Fruit fly (Drosophila melanogaster) whole organism, embryonic: ENCODE measurements around the gene flfl.

Experiments used
- CG10267 ChIP-seq: fragments of 200-800 bp; sonication (Bioruptor generic); optimal IDR thresholded peaks from 2 replicates; lab custom pipeline; 2018; ENCODE audit warnings: missing biosample characterization, mild to moderate bottlenecking, missing genetic modification characterization, moderate library complexity
- CG11093 ChIP-seq: fragments of 200-800 bp; sonication (Bioruptor generic); IDR thresholded peaks from 3 replicates; pipeline ENCODE4 v1.3.6; 2022; ENCODE audit warnings: missing biosample characterization, missing genetic modification characterization
- CG11504 ChIP-seq: fragments of 200-800 bp; sonication (Bioruptor generic); optimal IDR thresholded peaks from 3 replicates; lab custom pipeline; 2019; ENCODE audit warnings: missing biosample characterization, mild to moderate bottlenecking, missing genetic modification characterization, moderate library complexity
- CG11723 ChIP-seq: fragments of 200-800 bp; sonication (Bioruptor generic); optimal IDR thresholded peaks from 2 replicates; lab custom pipeline; 2017; ENCODE audit warnings: missing biosample characterization, mild to moderate bottlenecking, missing genetic modification characterization
- CG14441 ChIP-seq: fragments of 200-800 bp; sonication (Bioruptor generic); IDR thresholded peaks from 2 replicates; pipeline ENCODE4 v1.3.6; 2022; ENCODE audit warnings: missing biosample characterization, missing genetic modification characterization
- CG15073 ChIP-seq: fragments of 200-800 bp; sonication (Bioruptor generic); optimal IDR thresholded peaks from 2 replicates; lab custom pipeline; 2016; ENCODE audit warnings: missing biosample characterization, missing genetic modification characterization
- CG1529 ChIP-seq: fragments of 200-800 bp; sonication (Bioruptor generic); optimal IDR thresholded peaks from 3 replicates; lab custom pipeline; 2018; ENCODE audit warnings: missing biosample characterization, missing genetic modification characterization
- CG15479 ChIP-seq: fragments of 200-800 bp; sonication (Bioruptor generic); optimal IDR thresholded peaks from 3 replicates; lab custom pipeline; 2019; ENCODE audit warnings: missing biosample characterization, mild to moderate bottlenecking, missing genetic modification characterization, moderate library complexity
- CG1647 ChIP-seq: fragments of 200-800 bp; sonication (Bioruptor generic); optimal IDR thresholded peaks from 3 replicates; lab custom pipeline; 2016; ENCODE audit warnings: missing biosample characterization, missing genetic modification characterization
- CG16813 ChIP-seq: fragments of 200-800 bp; sonication (Bioruptor generic); IDR thresholded peaks from 3 replicates; pipeline ENCODE4 v1.3.6; 2022; ENCODE audit warnings: missing biosample characterization, missing genetic modification characterization; ENCODE audit not compliant: partially characterized antibody
- CG17802 ChIP-seq: fragments of 200-800 bp; sonication (Bioruptor generic); optimal IDR thresholded peaks from 2 replicates; lab custom pipeline; 2018; ENCODE audit warnings: missing biosample characterization, mild to moderate bottlenecking, missing genetic modification characterization, moderate library complexity
- CG18476 ChIP-seq: fragments of 200-800 bp; sonication (Bioruptor generic); optimal IDR thresholded peaks from 2 replicates; lab custom pipeline; 2016; ENCODE audit warnings: missing biosample characterization, mild to moderate bottlenecking, missing genetic modification characterization
- CG2199 ChIP-seq: fragments of 200-800 bp; sonication (Bioruptor generic); IDR thresholded peaks from 3 replicates; pipeline ENCODE4 v1.3.6; 2022; ENCODE audit warnings: missing biosample characterization, missing genetic modification characterization
- CG31388 ChIP-seq: fragments of 200-800 bp; sonication (Bioruptor generic); optimal IDR thresholded peaks from 2 replicates; lab custom pipeline; 2016; ENCODE audit warnings: missing biosample characterization, missing genetic modification characterization
- CG31441 ChIP-seq: fragments of 200-800 bp; sonication (Bioruptor generic); IDR thresholded peaks from 2 replicates; pipeline ENCODE4 v1.3.6; 2022; ENCODE audit warnings: missing biosample characterization, missing genetic modification characterization
- CG32532 ChIP-seq: fragments of 200-800 bp; sonication (Bioruptor generic); IDR thresholded peaks from 2 replicates; pipeline ENCODE4 v1.3.6; 2022; ENCODE audit warnings: missing biosample characterization, missing genetic modification characterization
- CG3995 ChIP-seq: fragments of 200-800 bp; sonication (Bioruptor generic); optimal IDR thresholded peaks from 3 replicates; lab custom pipeline; 2016; ENCODE audit warnings: missing biosample characterization, missing genetic modification characterization
- CG4730 ChIP-seq: fragments of 200-800 bp; sonication (Bioruptor generic); IDR thresholded peaks from 2 replicates; pipeline ENCODE4 v1.3.6; 2022; ENCODE audit warnings: missing biosample characterization, missing genetic modification characterization
- CG6254 ChIP-seq: fragments of 200-800 bp; sonication (Bioruptor generic); optimal IDR thresholded peaks from 3 replicates; lab custom pipeline; 2017; ENCODE audit warnings: mild to moderate bottlenecking, missing biosample characterization, missing genetic modification reagents, missing genetic modification characterization
- CG6813 ChIP-seq: fragments of 200-800 bp; sonication (Bioruptor generic); optimal IDR thresholded peaks from 2 replicates; lab custom pipeline; 2017; ENCODE audit warnings: missing biosample characterization, missing genetic modification characterization, mild to moderate bottlenecking, moderate library complexity, missing genetic modification reagents
- CG6854 ChIP-seq: fragments of 200-800 bp; sonication (Bioruptor generic); optimal IDR thresholded peaks from 3 replicates; lab custom pipeline; 2017; ENCODE audit warnings: missing biosample characterization, mild to moderate bottlenecking, missing genetic modification characterization
- CG7963 ChIP-seq: fragments of 200-800 bp; sonication (Bioruptor generic); IDR thresholded peaks from 3 replicates; pipeline ENCODE4 v1.3.6; 2022; ENCODE audit warnings: missing biosample characterization, missing genetic modification characterization; ENCODE audit not compliant: partially characterized antibody
- CG8944 ChIP-seq: fragments of 200-800 bp; sonication (Bioruptor generic); optimal IDR thresholded peaks from 3 replicates; lab custom pipeline; 2016; ENCODE audit warnings: missing biosample characterization, missing genetic modification characterization
- CHES-1-like ChIP-seq: fragments of 200-800 bp; sonication (Bioruptor generic); optimal IDR thresholded peaks from 2 replicates; lab custom pipeline; 2016; ENCODE audit warnings: missing biosample characterization, missing genetic modification characterization
- E2f1 ChIP-seq: fragments of 200-800 bp; sonication (Bioruptor generic); IDR thresholded peaks from 2 replicates; pipeline ENCODE4 v1.3.6; 2022; ENCODE audit warnings: missing biosample characterization, missing genetic modification characterization
- Fer1 ChIP-seq: fragments of 200-800 bp; sonication (Bioruptor generic); optimal IDR thresholded peaks from 2 replicates; lab custom pipeline; 2017; ENCODE audit warnings: missing biosample characterization, mild to moderate bottlenecking, missing genetic modification characterization
- Fer3 ChIP-seq: fragments of 200-800 bp; sonication (Bioruptor generic); optimal IDR thresholded peaks from 2 replicates; lab custom pipeline; 2018; ENCODE audit warnings: missing biosample characterization, mild to moderate bottlenecking, missing genetic modification characterization, moderate library complexity
- H2.0 ChIP-seq: fragments of 200-800 bp; sonication (Bioruptor generic); IDR thresholded peaks from 2 replicates; pipeline ENCODE4 v1.3.6; 2022; ENCODE audit warnings: missing biosample characterization, missing genetic modification characterization
- HLH54F ChIP-seq: fragments of 200-800 bp; sonication (Bioruptor generic); optimal IDR thresholded peaks from 3 replicates; lab custom pipeline; 2016; ENCODE audit warnings: missing biosample characterization, missing genetic modification characterization
- HmgD ChIP-seq: fragments of 200-800 bp; sonication (Bioruptor generic); optimal IDR thresholded peaks from 3 replicates; lab custom pipeline; 2016; ENCODE audit warnings: missing biosample characterization, missing genetic modification characterization
- Oli ChIP-seq: fragments of 200-800 bp; sonication (Bioruptor generic); optimal IDR thresholded peaks from 2 replicates; lab custom pipeline; 2018; ENCODE audit warnings: missing biosample characterization, mild to moderate bottlenecking, missing genetic modification characterization, moderate library complexity
- Rfx ChIP-seq: fragments of 200-800 bp; sonication (Bioruptor generic); IDR thresholded peaks from 2 replicates; pipeline ENCODE4 v1.3.6; 2022; ENCODE audit warnings: missing biosample characterization, missing genetic modification characterization
- Sin3A ChIP-seq: fragments of >200 bp; optimal IDR thresholded peaks from 2 replicates; lab custom pipeline; 2018
- Taf1 ChIP-seq: fragments of 200-800 bp; sonication (Bioruptor generic); IDR thresholded peaks from 2 replicates; pipeline ENCODE4 v1.3.6; 2022; ENCODE audit warnings: missing biosample characterization, missing genetic modification characterization
- Xbp1 ChIP-seq: fragments of 200-800 bp; sonication (Bioruptor generic); optimal IDR thresholded peaks from 3 replicates; lab custom pipeline; 2016; ENCODE audit warnings: missing biosample characterization, mild to moderate bottlenecking, missing genetic modification characterization
- ab ChIP-seq: fragments of 200-800 bp; sonication (Bioruptor generic); optimal IDR thresholded peaks from 2 replicates; lab custom pipeline; 2016; ENCODE audit warnings: missing biosample characterization, missing genetic modification characterization
- ara ChIP-seq: fragments of 200-800 bp; sonication (Bioruptor generic); IDR thresholded peaks from 2 replicates; pipeline ENCODE4 v1.3.6; 2022; ENCODE audit warnings: missing biosample characterization, missing genetic modification characterization
- corto ChIP-seq: fragments of 200-800 bp; sonication (Bioruptor generic); optimal IDR thresholded peaks from 2 replicates; lab custom pipeline; 2016; ENCODE audit warnings: missing biosample characterization, mild to moderate bottlenecking, missing genetic modification characterization, moderate library complexity
- danr ChIP-seq: fragments of 200-800 bp; sonication (Bioruptor generic); IDR thresholded peaks from 2 replicates; pipeline ENCODE4 v1.3.6; 2022; ENCODE audit warnings: missing biosample characterization, missing genetic modification characterization
- dati ChIP-seq: fragments of 200-800 bp; sonication (Bioruptor generic); IDR thresholded peaks from 2 replicates; pipeline ENCODE4 v1.3.6; 2022; ENCODE audit warnings: missing biosample characterization, missing genetic modification characterization
- gfzf ChIP-seq: fragments of 200-800 bp; sonication (Bioruptor generic); optimal IDR thresholded peaks from 2 replicates; lab custom pipeline; 2016; ENCODE audit warnings: missing biosample characterization, mild to moderate bottlenecking, missing genetic modification characterization, moderate library complexity
- lab ChIP-seq: fragments of 200-800 bp; sonication (Bioruptor generic); optimal IDR thresholded peaks from 3 replicates; lab custom pipeline; 2017; ENCODE audit warnings: missing biosample characterization, missing genetic modification characterization, mild to moderate bottlenecking, moderate library complexity, missing genetic modification reagents
- mam ChIP-seq: fragments of 200-800 bp; sonication (Bioruptor generic); optimal IDR thresholded peaks from 3 replicates; lab custom pipeline; 2016; ENCODE audit warnings: missing biosample characterization, missing genetic modification characterization
- pzg ChIP-seq: fragments of 200-800 bp; sonication (Bioruptor generic); optimal IDR thresholded peaks from 3 replicates; lab custom pipeline; 2018; ENCODE audit warnings: missing biosample characterization, mild to moderate bottlenecking, missing genetic modification characterization, moderate library complexity
- schlank ChIP-seq: fragments of 200-800 bp; sonication (Bioruptor generic); optimal IDR thresholded peaks from 2 replicates; lab custom pipeline; 2018; ENCODE audit warnings: missing biosample characterization, mild to moderate bottlenecking, missing genetic modification characterization
- slp2 ChIP-seq: fragments of 200-800 bp; sonication (Bioruptor generic); optimal IDR thresholded peaks from 2 replicates; lab custom pipeline; 2016; ENCODE audit warnings: missing biosample characterization, missing genetic modification characterization
- sna ChIP-seq: fragments of 200-800 bp; sonication (Bioruptor generic); IDR thresholded peaks from 2 replicates; pipeline ENCODE4 v1.3.6; 2022; ENCODE audit warnings: missing biosample characterization, missing genetic modification characterization; ENCODE audit not compliant: partially characterized antibody
- tap ChIP-seq: fragments of 200-800 bp; optimal IDR thresholded peaks from 3 replicates; lab custom pipeline; 2019; ENCODE audit warnings: missing biosample characterization, mild to moderate bottlenecking, missing genetic modification characterization, moderate library complexity
- tin ChIP-seq: fragments of 200-800 bp; sonication (Bioruptor generic); optimal IDR thresholded peaks from 3 replicates; lab custom pipeline; 2016; ENCODE audit warnings: missing biosample characterization, missing genetic modification characterization
- zen2 ChIP-seq: fragments of 200-800 bp; sonication (Bioruptor generic); IDR thresholded peaks from 3 replicates; pipeline ENCODE4 v1.3.6; 2022; ENCODE audit warnings: missing biosample characterization, missing genetic modification characterization; ENCODE audit not compliant: partially characterized antibody
- zfh2 ChIP-seq: fragments of 200-800 bp; sonication (Bioruptor generic); optimal IDR thresholded peaks from 2 replicates; lab custom pipeline; 2016; ENCODE audit warnings: missing biosample characterization, missing genetic modification characterization

flfl gene

dm6 chr3R:13645874-13646370 lies 37.8 kb upstream of the flfl start, which contains the start of gene sqd (continued):
- TF ChIP-seq CG11093 (GFP tag; lab: Robert Waterston, UW) = no peak
- peak; percentile 36 for TF ChIP-seq CG31441 (GFP tag; lab: Robert Waterston, UW)
- no peak for TF ChIP-seq zen2 (GFP tag; lab: Robert Waterston, UW)
- TF ChIP-seq ab (GFP tag; lab: Kevin White, UChicago) = no peak
- TF ChIP-seq CG16813 (GFP tag; lab: Robert Waterston, UW) = 0 out of 3 replicates have a peak, but pooled peaks have one; percentile 28
- TF ChIP-seq danr = no peak
- peak; percentile 18 for TF ChIP-seq CG3995 (GFP tag; lab: Kevin White, UChicago)
- TF ChIP-seq CG18476 = peak; percentile 6
- TF ChIP-seq CG8944 = peak; percentile 14
- TF ChIP-seq tap (tag; lab: Kevin White, UChicago) = no peak
- TF ChIP-seq CG1647 (GFP tag; lab: Kevin White, UChicago) = no peak
- peak; percentile 31 for TF ChIP-seq tin (GFP tag; lab: Kevin White, UChicago)
- no peak for TF ChIP-seq CG7963 (GFP tag; lab: Robert Waterston, UW)
- peak; percentile 13 for TF ChIP-seq CG1529 (GFP tag; lab: Kevin White, UChicago)
- TF ChIP-seq CG32532 = peak; percentile 52
- no peak for TF ChIP-seq Taf1
- TF ChIP-seq CG17802 (tag; lab: Kevin White, UChicago) = peak; percentile 97
- TF ChIP-seq HmgD (GFP tag; lab: Kevin White, UChicago) = peak; percentile 2
- TF ChIP-seq CG31388 (GFP tag; lab: Kevin White, UChicago) = no peak
- peak; percentile 25 for TF ChIP-seq Sin3A (lab: Kevin White, UChicago)
- peak; percentile 41 for TF ChIP-seq CG11504 (tag; lab: Kevin White, UChicago)
- no peak for TF ChIP-seq CG2199 (GFP tag; lab: Robert Waterston, UW)
- no peak for TF ChIP-seq CHES-1-like (GFP tag; lab: Kevin White, UChicago)
- peak; percentile 23 for TF ChIP-seq CG6254
- peak; percentile 20 for TF ChIP-seq zfh2 (GFP tag; lab: Kevin White, UChicago)
- TF ChIP-seq Oli (tag; lab: Kevin White, UChicago) = peak; percentile 35
- peak; percentile 58 for TF ChIP-seq CG6813 (GFP tag; lab: Kevin White, UChicago)
- peak; percentile 64 for TF ChIP-seq CG6854 (GFP tag; lab: Kevin White, UChicago)
- no peak for TF ChIP-seq CG15073 (GFP tag; lab: Kevin White, UChicago)
- TF ChIP-seq Rfx (GFP tag; lab: Robert Waterston, UW) = peak; percentile 63; the same call in 1 of the 2 replicates
- TF ChIP-seq dati (GFP tag; lab: Robert Waterston, UW) = no peak
- peak; percentile 56 for TF ChIP-seq Fer3 (tag; lab: Kevin White, UChicago)
- TF ChIP-seq H2.0 (GFP tag; lab: Robert Waterston, UW) = no peak
- peak; percentile 73 for TF ChIP-seq lab (GFP tag; lab: Kevin White, UChicago)
- TF ChIP-seq CG15479 (GFP tag; lab: Kevin White, UChicago) = no peak
- no peak for TF ChIP-seq CG4730 (GFP tag; lab: Robert Waterston, UW)
- TF ChIP-seq CG14441 (GFP tag; lab: Robert Waterston, UW) = peak; percentile 56; the same call in 1 of the 2 replicates
- TF ChIP-seq Xbp1 (GFP tag; lab: Kevin White, UChicago) = peak; percentile 49
- no peak for TF ChIP-seq slp2 (GFP tag; lab: Kevin White, UChicago)
- TF ChIP-seq sna = no peak
- peak; percentile 43; the same call in 1 of the 2 replicates for TF ChIP-seq ara (GFP tag; lab: Robert Waterston, UW)
- peak; percentile 58 for TF ChIP-seq pzg (GFP tag; lab: Kevin White, UChicago)
- peak; percentile 50 for TF ChIP-seq schlank
- peak; percentile 15 for TF ChIP-seq CG11723 (GFP tag; lab: Kevin White, UChicago)
- TF ChIP-seq corto (GFP tag; lab: Kevin White, UChicago) = no peak
- TF ChIP-seq Fer1 (GFP tag; lab: Kevin White, UChicago) = peak; percentile 30
- TF ChIP-seq gfzf = peak; percentile 56
- TF ChIP-seq mam = peak; percentile 45
- TF ChIP-seq E2f1 (GFP tag; lab: Robert Waterston, UW) = peak; percentile 44; the same call in 1 of the 2 replicates
- TF ChIP-seq HLH54F = peak; percentile 32
- peak; percentile 29 for TF ChIP-seq CG10267 (tag; lab: Kevin White, UChicago)
